Worm (Caenorhabditis elegans) whole organism, L1 larva: ENCODE results near the gene arl-3.

Source experiments
- ama-1 ChIP-seq: fragments of 150-350 bp; optimal IDR thresholded peaks from 2 replicates; lab custom pipeline; 2014
- elt-2 ChIP-seq: sonication (generic microtip); optimal IDR thresholded peaks from 2 replicates; lab custom pipeline; 2016; ENCODE audit warnings: missing genetic modification characterization, mild to moderate bottlenecking, inconsistent platforms, missing compliant biosample characterization, missing genetic modification reagents
- fos-1 ChIP-seq: fragments of 150-350 bp; optimal IDR thresholded peaks from 2 replicates; lab custom pipeline; 2014; ENCODE audit warnings: missing biosample characterization, missing genetic modification characterization
- grh-1 ChIP-seq: fragments of 200-800 bp; sonication (Bioruptor generic); IDR thresholded peaks from 2 replicates; pipeline ENCODE4 v1.3.6; 2022; ENCODE audit warnings: missing genetic modification reagents, missing genetic modification characterization, missing compliant biosample characterization
- mdl-1 ChIP-seq, 2 experiments: fragments of 150-350 bp; optimal IDR thresholded peaks; 2 replicates each; lab custom pipeline; 2014 to 2017; ENCODE audit warnings: missing biosample characterization in 2 of 2, missing genetic modification characterization in 2 of 2, inconsistent platforms in 1 of 2
- nhr-12 ChIP-seq: sonication (generic microtip); optimal IDR thresholded peaks from 2 replicates; lab custom pipeline; 2017; ENCODE audit warnings: missing biosample characterization, missing genetic modification characterization
- nhr-19 ChIP-seq: fragments of 200-800 bp; sonication (Bioruptor generic); conservative IDR thresholded peaks from 2 replicates; pipeline ENCODE4 v1.3.6; 2022; ENCODE audit warnings: missing genetic modification characterization, missing compliant biosample characterization
- nhr-28 ChIP-seq: fragments of 150-350 bp; optimal IDR thresholded peaks from 2 replicates; lab custom pipeline; 2014; ENCODE audit warnings: missing biosample characterization, missing genetic modification characterization
- pqm-1 ChIP-seq: sonication (generic microtip); optimal IDR thresholded peaks from 3 replicates; lab custom pipeline; 2017; ENCODE audit warnings: missing biosample characterization, missing genetic modification characterization
- skn-1 ChIP-seq: fragments of 150-350 bp; optimal IDR thresholded peaks from 2 replicates; lab custom pipeline; 2014; ENCODE audit warnings: missing biosample characterization, missing genetic modification characterization
- unc-62 ChIP-seq: fragments of 150-350 bp; optimal IDR thresholded peaks from 2 replicates; lab custom pipeline; 2014; ENCODE audit warnings: missing biosample characterization, missing genetic modification reagents, missing genetic modification characterization
- unc-86 ChIP-seq: sonication (generic microtip); optimal IDR thresholded peaks from 2 replicates; lab custom pipeline; 2016; ENCODE audit warnings: missing genetic modification characterization, missing compliant biosample characterization
- ztf-11 ChIP-seq, 2 experiments: sonication (generic microtip); optimal IDR thresholded peaks; 2 replicates each; lab custom pipeline; 2016 to 2017; ENCODE audit warnings: missing genetic modification characterization in 2 of 2, missing biosample characterization in 1 of 2, missing compliant biosample characterization in 1 of 2
- ztf-4 ChIP-seq: fragments of 150-350 bp; optimal IDR thresholded peaks from 2 replicates; lab custom pipeline; 2014; ENCODE audit warnings: missing biosample characterization, missing genetic modification characterization

ce11 chrII:14597788-14598187 is 8.5 kb upstream of the arl-3 start:
- TF ChIP-seq skn-1, result no peak
- no peak for TF ChIP-seq elt-2 (tag; lab: Kevin White, UChicago)
- TF ChIP-seq ztf-4 (tag; lab: Kevin White, UChicago), result no peak
- TF ChIP-seq unc-86 (tag; lab: Kevin White, UChicago), result no peak
- no peak for TF ChIP-seq fos-1 (tag; lab: Kevin White, UChicago)
- no peak for TF ChIP-seq ama-1 (lab: Kevin White, UChicago)
- no peak for TF ChIP-seq nhr-28 (tag; lab: Kevin White, UChicago)
- TF ChIP-seq grh-1 (GFP tag; lab: Robert Waterston, UW), result no peak
- no peak for TF ChIP-seq mdl-1 (tag; optimal IDR thresholded peaks at IDR 0.05; lab: Kevin White, UChicago)
- no peak for TF ChIP-seq ztf-11 (tag; optimal IDR thresholded peaks at IDR 0.05; lab: Kevin White, UChicago)
- TF ChIP-seq nhr-19 (GFP tag; lab: Robert Waterston, UW), result no peak
- TF ChIP-seq nhr-12 (tag; lab: Kevin White, UChicago), result no peak
- TF ChIP-seq unc-62 (GFP tag; lab: Kevin White, UChicago), result no peak
- no peak for TF ChIP-seq pqm-1 (tag; lab: Kevin White, UChicago)
